Worm (Caenorhabditis elegans) whole organism, L1 larva: Measurements from ENCODE around the gene C16C10.13.

Experiments
- efl-1 ChIP-seq, 4 experiments: fragments of 150-350 bp; optimal IDR thresholded peaks in 3 of 4; peaks in 1 of 4; 1 replicate in 1 of 4; 2 replicates in 3 of 4; lab custom pipeline; 2014; ENCODE audit warnings: missing biosample characterization in 2 of 4, missing genetic modification characterization in 2 of 4, missing genetic modification reagents in 2 of 4
- efl-3 ChIP-seq: fragments of 200-800 bp; sonication (Bioruptor generic); optimal IDR thresholded peaks from 2 replicates; lab custom pipeline; 2018; ENCODE audit warnings: mild to moderate bottlenecking, missing genetic modification characterization, missing compliant biosample characterization
- mep-1 ChIP-seq: fragments of 150-350 bp; optimal IDR thresholded peaks from 2 replicates; lab custom pipeline; 2014; ENCODE audit warnings: missing biosample characterization, missing genetic modification characterization
- ztf-11 ChIP-seq, 2 experiments: sonication (generic microtip); optimal IDR thresholded peaks; 2 replicates each; lab custom pipeline; 2016 to 2017; ENCODE audit warnings: missing genetic modification characterization in 2 of 2, missing biosample characterization in 1 of 2, missing compliant biosample characterization in 1 of 2
- ztf-4 ChIP-seq: fragments of 150-350 bp; optimal IDR thresholded peaks from 2 replicates; lab custom pipeline; 2014; ENCODE audit warnings: missing biosample characterization, missing genetic modification characterization

Gene C16C10.13

DNA sequence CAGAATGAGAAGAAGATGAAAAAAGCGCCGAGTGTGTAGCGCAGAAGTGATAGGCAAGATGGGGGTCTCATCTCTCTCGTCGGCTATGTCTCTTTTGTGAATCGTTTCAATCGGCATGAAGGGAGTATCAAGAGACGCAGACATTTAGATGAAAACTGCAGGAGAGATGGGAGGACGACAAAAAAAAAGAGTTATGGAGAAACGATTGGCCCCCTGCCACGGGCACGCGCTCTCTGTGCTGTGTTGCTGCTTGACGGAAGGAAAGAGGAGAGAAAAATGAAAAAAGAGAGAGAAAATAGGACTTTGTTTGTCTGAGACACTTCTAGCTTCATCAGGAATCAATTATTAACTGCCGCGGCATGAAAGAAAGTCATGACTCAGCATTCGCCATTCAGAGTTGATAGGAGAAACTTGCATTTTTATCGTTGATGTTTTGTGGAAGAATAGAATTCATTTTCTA is 47.5 kb downstream of the C16C10.13 start (continued):
- TF ChIP-seq efl-1 (optimal IDR thresholded peaks at IDR 0.05; lab: Kevin White, UChicago), result peak; percentile 73 to 76
- peak; percentile 25 to 93 for TF ChIP-seq efl-1 (GFP tag; optimal IDR thresholded peaks at IDR 0.05 in 1 of 2; lab: Kevin White, UChicago)
- TF ChIP-seq mep-1 (tag; lab: Kevin White, UChicago), result peak; percentile 89
- no peak for TF ChIP-seq ztf-11 (tag; optimal IDR thresholded peaks at IDR 0.05; lab: Kevin White, UChicago)

- TF ChIP-seq ztf-4 (tag; lab: Kevin White, UChicago) (no peak), efl-3 (GFP tag; lab: Kevin White, UChicago) (no peak), efl-1 (optimal IDR thresholded peaks at IDR 0.05; lab: Kevin White, UChicago) (no peak), efl-1 (GFP tag; optimal IDR thresholded peaks at IDR 0.05 in 1 of 2; lab: Kevin White, UChicago) (peak in 1 of 2 experiments; percentile 94)
These were observed 48.5 kb downstream of the C16C10.13 start for ce11 chrIII:4224722-4225121.
